Fruit fly (Drosophila melanogaster) whole organism, embryonic: Measurements from ENCODE around the gene CG33490.

Experiments
- B-H2 ChIP-seq: fragments of 200-800 bp; sonication (Bioruptor generic); optimal IDR thresholded peaks from 2 replicates; lab custom pipeline; 2018; ENCODE audit warnings: missing biosample characterization, mild to moderate bottlenecking, missing genetic modification characterization
- CG11456 ChIP-seq: fragments of 200-800 bp; sonication (Bioruptor generic); IDR thresholded peaks from 3 replicates; pipeline ENCODE4 v1.3.6; 2022; ENCODE audit warnings: missing biosample characterization, missing genetic modification characterization
- CG13894 ChIP-seq: fragments of 200-800 bp; sonication (Bioruptor generic); optimal IDR thresholded peaks from 3 replicates; lab custom pipeline; 2018; ENCODE audit warnings: missing biosample characterization, mild to moderate bottlenecking, missing genetic modification characterization, moderate library complexity
- CG14014 ChIP-seq: fragments of 200-800 bp; sonication (Bioruptor generic); IDR thresholded peaks from 2 replicates; pipeline ENCODE4 v1.3.6; 2022; ENCODE audit warnings: missing biosample characterization, missing genetic modification characterization
- CG1832 ChIP-seq: fragments of 200-800 bp; sonication (Bioruptor generic); optimal IDR thresholded peaks from 2 replicates; lab custom pipeline; 2017; ENCODE audit warnings: missing biosample characterization, mild to moderate bottlenecking, missing genetic modification characterization, inconsistent platforms
- CG2678 ChIP-seq: fragments of 200-800 bp; sonication (Bioruptor generic); optimal IDR thresholded peaks from 3 replicates; lab custom pipeline; 2019; ENCODE audit warnings: missing biosample characterization, mild to moderate bottlenecking, missing genetic modification characterization, moderate library complexity
- CG2889 ChIP-seq: fragments of 200-800 bp; sonication (Bioruptor generic); IDR thresholded peaks from 3 replicates; pipeline ENCODE4 v1.3.6; 2022; ENCODE audit warnings: missing biosample characterization, missing genetic modification characterization
- CG30020 ChIP-seq: fragments of 200-800 bp; optimal IDR thresholded peaks from 2 replicates; lab custom pipeline; 2019; ENCODE audit warnings: missing biosample characterization, mild to moderate bottlenecking, missing genetic modification characterization, moderate library complexity
- CG31224 ChIP-seq: fragments of 200-800 bp; sonication (Bioruptor generic); IDR thresholded peaks from 2 replicates; pipeline ENCODE4 v1.3.6; 2022; ENCODE audit warnings: missing biosample characterization, missing genetic modification characterization
- CG31388 ChIP-seq: fragments of 200-800 bp; sonication (Bioruptor generic); optimal IDR thresholded peaks from 2 replicates; lab custom pipeline; 2016; ENCODE audit warnings: missing biosample characterization, missing genetic modification characterization
- CG31441 ChIP-seq: fragments of 200-800 bp; sonication (Bioruptor generic); IDR thresholded peaks from 2 replicates; pipeline ENCODE4 v1.3.6; 2022; ENCODE audit warnings: missing biosample characterization, missing genetic modification characterization
- CG32767 ChIP-seq: fragments of 200-800 bp; sonication (Bioruptor generic); IDR thresholded peaks from 2 replicates; pipeline ENCODE4 v1.3.6; 2022; ENCODE audit warnings: missing biosample characterization, missing genetic modification characterization
- CG34422 ChIP-seq: fragments of 200-800 bp; sonication (Bioruptor generic); IDR thresholded peaks from 3 replicates; pipeline ENCODE4 v1.3.6; 2022; ENCODE audit warnings: missing biosample characterization, missing genetic modification characterization
- CG6272 ChIP-seq: fragments of 200-800 bp; sonication (Bioruptor generic); IDR thresholded peaks from 2 replicates; pipeline ENCODE4 v1.3.6; 2022; ENCODE audit warnings: missing biosample characterization, missing genetic modification characterization
- CG7357 ChIP-seq: fragments of 200-800 bp; sonication (Bioruptor generic); IDR thresholded peaks from 3 replicates; pipeline ENCODE4 v1.3.6; 2022; ENCODE audit warnings: missing biosample characterization, missing genetic modification characterization
- CG7839 ChIP-seq: fragments of 200-800 bp; sonication (Bioruptor generic); optimal IDR thresholded peaks from 3 replicates; lab custom pipeline; 2018; ENCODE audit warnings: missing biosample characterization, mild to moderate bottlenecking, missing genetic modification characterization, moderate library complexity
- CTCF ChIP-seq: fragments of 200-800 bp; sonication (Bioruptor generic); optimal IDR thresholded peaks from 2 replicates; lab custom pipeline; 2017; ENCODE audit warnings: missing biosample characterization, mild to moderate bottlenecking, missing genetic modification characterization, moderate library complexity
- Dbx ChIP-seq: fragments of 200-800 bp; sonication (Bioruptor generic); IDR thresholded peaks from 3 replicates; pipeline ENCODE4 v1.3.6; 2022; ENCODE audit warnings: missing biosample characterization, missing genetic modification characterization
- Deaf1 ChIP-seq: fragments of 200-800 bp; optimal IDR thresholded peaks from 3 replicates; lab custom pipeline; 2019; ENCODE audit warnings: missing biosample characterization, mild to moderate bottlenecking, missing genetic modification characterization, moderate library complexity
- Drgx ChIP-seq: fragments of 200-800 bp; sonication (Bioruptor generic); IDR thresholded peaks from 2 replicates; pipeline ENCODE4 v1.3.6; 2022; ENCODE audit warnings: missing biosample characterization, missing genetic modification characterization
- HmgD ChIP-seq: fragments of 200-800 bp; sonication (Bioruptor generic); optimal IDR thresholded peaks from 3 replicates; lab custom pipeline; 2016; ENCODE audit warnings: missing biosample characterization, missing genetic modification characterization
- Opbp ChIP-seq: fragments of 200-800 bp; sonication (Bioruptor generic); IDR thresholded peaks from 3 replicates; pipeline ENCODE4 v1.3.6; 2022; ENCODE audit warnings: missing biosample characterization, missing genetic modification characterization; ENCODE audit not compliant: partially characterized antibody
- Spps ChIP-seq: fragments of 200-800 bp; sonication (Bioruptor generic); optimal IDR thresholded peaks from 2 replicates; lab custom pipeline; 2018; ENCODE audit warnings: missing biosample characterization, mild to moderate bottlenecking, missing genetic modification characterization
- bowl ChIP-seq: fragments of 200-800 bp; sonication (Bioruptor generic); IDR thresholded peaks from 2 replicates; pipeline ENCODE4 v1.3.6; 2022; ENCODE audit warnings: missing biosample characterization, missing genetic modification characterization
- chinmo ChIP-seq: fragments of 200-800 bp; sonication (Bioruptor generic); IDR thresholded peaks from 4 replicates; pipeline ENCODE4 v1.3.6; 2022; ENCODE audit warnings: missing biosample characterization, missing genetic modification characterization; ENCODE audit not compliant: partially characterized antibody
- chn ChIP-seq: fragments of 200-800 bp; sonication (Bioruptor generic); optimal IDR thresholded peaks from 2 replicates; lab custom pipeline; 2016; ENCODE audit warnings: missing biosample characterization, missing genetic modification characterization
- crc ChIP-seq: fragments of 200-800 bp; sonication (Bioruptor generic); optimal IDR thresholded peaks from 2 replicates; lab custom pipeline; 2016; ENCODE audit warnings: missing biosample characterization, missing genetic modification characterization
- crol ChIP-seq: fragments of 200-800 bp; sonication (Bioruptor generic); IDR thresholded peaks from 2 replicates; pipeline ENCODE4 v1.3.6; 2022; ENCODE audit warnings: missing biosample characterization, missing genetic modification characterization
- ewg ChIP-seq: fragments of 200-800 bp; sonication (Bioruptor generic); optimal IDR thresholded peaks from 3 replicates; lab custom pipeline; 2017; ENCODE audit warnings: mild to moderate bottlenecking, missing biosample characterization, missing genetic modification reagents, missing genetic modification characterization
- fd64A ChIP-seq: fragments of 200-800 bp; sonication (Bioruptor generic); optimal IDR thresholded peaks from 3 replicates; lab custom pipeline; 2018; ENCODE audit warnings: missing biosample characterization, mild to moderate bottlenecking, missing genetic modification characterization
- ftz-f1 ChIP-seq: fragments of 200-800 bp; sonication (Bioruptor generic); optimal IDR thresholded peaks from 2 replicates; lab custom pipeline; 2016; ENCODE audit warnings: missing biosample characterization, missing genetic modification characterization
- onecut ChIP-seq: fragments of 200-800 bp; sonication (Bioruptor generic); IDR thresholded peaks from 2 replicates; pipeline ENCODE4 v1.3.6; 2022; ENCODE audit warnings: missing biosample characterization, missing genetic modification characterization
- pnt ChIP-seq: fragments of 200-800 bp; sonication (Bioruptor generic); optimal IDR thresholded peaks from 3 replicates; lab custom pipeline; 2016; ENCODE audit warnings: missing biosample characterization, missing genetic modification characterization
- prd ChIP-seq, 3 experiments: fragments of >200 bp in 2 of 3; fragments of 200-800 bp in 1 of 3; sonication (Bioruptor generic) in 1 of 3; optimal IDR thresholded peaks in 2 of 3; IDR thresholded peaks in 1 of 3; 2 replicates in 2 of 3; 3 replicates in 1 of 3; pipeline versions ENCODE4 v1.3.6 to Lab custom; 2017 to 2022; ENCODE audit warnings: missing biosample characterization in 1 of 3, missing genetic modification characterization in 1 of 3
- ranshi ChIP-seq: fragments of 200-800 bp; sonication (Bioruptor generic); IDR thresholded peaks from 2 replicates; pipeline ENCODE4 v1.3.6; 2022; ENCODE audit warnings: missing biosample characterization, missing genetic modification characterization
- ro ChIP-seq: fragments of 200-800 bp; sonication (Bioruptor generic); IDR thresholded peaks from 2 replicates; pipeline ENCODE4 v1.3.6; 2022; ENCODE audit warnings: missing biosample characterization, missing genetic modification characterization
- schlank ChIP-seq: fragments of 200-800 bp; sonication (Bioruptor generic); optimal IDR thresholded peaks from 2 replicates; lab custom pipeline; 2018; ENCODE audit warnings: missing biosample characterization, mild to moderate bottlenecking, missing genetic modification characterization
- slp2 ChIP-seq: fragments of 200-800 bp; sonication (Bioruptor generic); optimal IDR thresholded peaks from 2 replicates; lab custom pipeline; 2016; ENCODE audit warnings: missing biosample characterization, missing genetic modification characterization
- tgo ChIP-seq: fragments of 200-800 bp; sonication (Bioruptor generic); IDR thresholded peaks from 3 replicates; pipeline ENCODE4 v1.3.6; 2022; ENCODE audit warnings: missing biosample characterization, missing genetic modification characterization
- tx ChIP-seq: fragments of 200-800 bp; sonication (Bioruptor generic); optimal IDR thresholded peaks from 2 replicates; lab custom pipeline; 2016; ENCODE audit warnings: missing biosample characterization, missing genetic modification characterization
- unc-4 ChIP-seq: fragments of 200-800 bp; sonication (Bioruptor generic); IDR thresholded peaks from 2 replicates; pipeline ENCODE4 v1.3.6; 2022; ENCODE audit warnings: missing biosample characterization, missing genetic modification characterization; ENCODE audit not compliant: partially characterized antibody

The CG33490 gene

DNA sequence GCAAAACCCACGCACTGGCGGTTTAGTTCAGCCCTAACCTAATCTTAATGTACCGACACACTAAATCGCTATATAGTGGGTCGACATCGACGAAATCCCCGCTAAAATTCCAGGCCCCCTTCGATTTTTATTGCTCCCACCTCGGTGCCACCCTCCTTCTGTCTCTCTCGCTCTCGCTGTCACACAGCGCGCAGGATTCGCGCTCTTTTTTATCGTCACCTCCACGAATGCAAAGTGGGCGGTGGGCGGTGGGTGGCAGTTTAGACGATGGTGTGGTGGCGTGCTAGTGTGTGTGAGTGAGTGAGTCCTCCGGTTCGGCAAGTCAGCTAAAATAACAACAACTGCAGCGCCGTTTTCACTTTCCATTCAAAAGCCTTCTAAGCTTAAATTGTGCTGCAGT is 27.6 kb upstream of the CG33490 start (continued):
- TF ChIP-seq CG31224 (GFP tag; lab: Robert Waterston, UW) (no peak), CG31441 (GFP tag; lab: Robert Waterston, UW) (no peak), pnt (no peak), CG2678 (tag; lab: Kevin White, UChicago) (no peak), unc-4 (GFP tag; lab: Robert Waterston, UW) (no peak), bowl (GFP tag; lab: Robert Waterston, UW) (no peak), onecut (GFP tag; lab: Robert Waterston, UW) (peak; percentile 34; the same call in 1 of the 2 replicates), B-H2 (no peak), fd64A (GFP tag; lab: Kevin White, UChicago) (no peak), tx (GFP tag; lab: Kevin White, UChicago) (no peak), CG31388 (no peak), CG1832 (peak; percentile 12)
- TF ChIP-seq, all 482 proteins: peak for 5

DNA sequence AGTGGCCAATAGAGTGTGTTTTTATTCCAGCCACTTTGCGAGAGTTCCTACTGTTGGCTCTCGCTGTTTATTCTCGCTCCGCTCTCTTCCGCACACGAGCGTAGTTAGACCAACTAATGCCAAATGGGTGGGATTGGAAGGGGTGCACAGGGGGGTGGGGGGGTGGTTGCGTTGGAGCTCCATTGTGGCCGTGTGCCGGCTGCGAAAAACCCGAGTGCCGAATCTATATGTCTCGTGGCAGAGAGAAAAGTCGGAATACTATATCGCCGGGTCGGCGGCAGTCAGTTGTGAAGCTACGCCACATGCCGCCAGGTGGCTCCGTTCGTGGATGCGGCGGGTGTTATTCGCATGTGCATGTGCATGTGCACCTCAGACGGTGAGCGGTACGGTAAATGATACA is 26.7 kb upstream of the CG33490 start:
- no peak for TF ChIP-seq schlank (tag; lab: Kevin White, UChicago)
- 0 out of 2 replicates have a peak, but pooled peaks have one; percentile 12 for TF ChIP-seq CG32767 (GFP tag; lab: Robert Waterston, UW)
- 0 out of 3 replicates have a peak, but pooled peaks have one; percentile 47 for TF ChIP-seq CG11456 (GFP tag; lab: Robert Waterston, UW)
- no peak for TF ChIP-seq ewg
- 0 out of 3 replicates have a peak, but pooled peaks have one; percentile 11 for TF ChIP-seq Dbx (GFP tag; lab: Robert Waterston, UW)
- TF ChIP-seq ro = no peak
- TF ChIP-seq HmgD (GFP tag; lab: Kevin White, UChicago) = no peak
- no peak for TF ChIP-seq ftz-f1 (GFP tag; lab: Kevin White, UChicago)
- 0 out of 2 replicates have a peak, but pooled peaks have one; percentile 11 for TF ChIP-seq Drgx (GFP tag; lab: Robert Waterston, UW)
- TF ChIP-seq chn (GFP tag; lab: Kevin White, UChicago) = no peak
- TF ChIP-seq CTCF (GFP tag; lab: Kevin White, UChicago) = peak; percentile 40
- TF ChIP-seq chinmo (GFP tag; lab: Robert Waterston, UW) = 0 out of 4 replicates have a peak, but pooled peaks have one; percentile 21
- TF ChIP-seq tgo (GFP tag; lab: Robert Waterston, UW) = no peak
- TF ChIP-seq ranshi = no peak
- no peak for TF ChIP-seq CG14014 (GFP tag; lab: Robert Waterston, UW)
- TF ChIP-seq CG7839 (tag; lab: Kevin White, UChicago) = no peak
- 0 out of 3 replicates have a peak, but pooled peaks have one; percentile 31 for TF ChIP-seq Opbp (GFP tag; lab: Robert Waterston, UW)
- TF ChIP-seq CG7357 (GFP tag; lab: Robert Waterston, UW) = 0 out of 3 replicates have a peak, but pooled peaks have one; percentile 32
- no peak for TF ChIP-seq Spps
- peak; percentile 82 for TF ChIP-seq crol (GFP tag; lab: Robert Waterston, UW)
- peak; percentile 85 for TF ChIP-seq Deaf1 (tag; lab: Kevin White, UChicago)
- peak; percentile 84 for TF ChIP-seq CG13894 (tag; lab: Kevin White, UChicago)
- TF ChIP-seq CG34422 (GFP tag; lab: Robert Waterston, UW) = peak; percentile 28; the same call in 1 of the 3 replicates
- TF ChIP-seq CG6272 (GFP tag; lab: Robert Waterston, UW) = peak; percentile 31; the same call in 1 of the 2 replicates
- TF ChIP-seq slp2 (GFP tag; lab: Kevin White, UChicago) = no peak

DNA sequence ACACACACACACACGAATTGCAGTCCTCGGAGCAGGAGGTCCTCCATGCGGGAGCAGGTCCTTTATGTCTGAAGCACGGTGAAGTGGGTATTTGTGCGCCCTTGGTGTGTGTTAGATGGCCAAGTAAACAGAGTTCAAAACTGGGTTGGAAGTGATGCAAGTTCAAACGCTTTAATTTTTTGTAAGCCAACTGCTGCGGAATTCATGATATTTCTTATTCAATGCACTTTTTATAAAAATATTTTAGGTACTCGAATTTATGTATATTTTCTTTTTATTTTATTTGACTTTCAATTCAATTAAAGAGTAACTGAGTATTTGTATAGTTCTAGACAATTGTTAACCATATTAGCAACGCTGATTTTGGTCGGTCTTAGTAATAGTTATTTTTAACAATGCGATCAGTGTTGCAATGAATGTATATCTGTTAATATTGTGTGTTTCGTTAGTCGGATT is 25.5 kb upstream of the CG33490 start, which contains the start of the genes CG14137 and CG46394:
Gene CG14137, minus strand, starts transcription at position 101 of the 456 bp plus-strand sequence.
Gene CG46394, plus strand, starts transcription at position 406 of the 456 bp plus-strand sequence.
- TF ChIP-seq crc (no peak), CG2889 (0 out of 3 replicates have a peak, but pooled peaks have one; percentile 3), CG30020 (tag; lab: Kevin White, UChicago) (no peak), prd (optimal IDR thresholded peaks at IDR 0.05; lab: Kevin White, UChicago) (no peak), prd (GFP tag; IDR thresholded peaks at IDR 0.05; lab: Robert Waterston, UW) (no peak)
